Worm (Caenorhabditis elegans) whole organism, midembryonic: ENCODE results near the gene ZK185.5.

Experiments used
- cog-1 ChIP-seq: sonication (generic microtip); optimal IDR thresholded peaks from 2 replicates; lab custom pipeline; 2016; ENCODE audit warnings: missing genetic modification characterization, missing compliant biosample characterization
- flt-1 ChIP-seq: fragments of 200-800 bp; sonication (Bioruptor generic); IDR thresholded peaks from 2 replicates; pipeline ENCODE4 v1.3.6; 2022; ENCODE audit warnings: missing genetic modification characterization, missing compliant biosample characterization
- med-1 ChIP-seq: sonication (generic microtip); optimal IDR thresholded peaks from 2 replicates; lab custom pipeline; 2017; ENCODE audit warnings: missing genetic modification characterization, mild to moderate bottlenecking, missing compliant biosample characterization, antibody characterized with exemption, missing genetic modification reagents; ENCODE audit not compliant: insufficient read depth
- ztf-23 ChIP-seq: fragments of 200-800 bp; sonication (Bioruptor generic); IDR thresholded peaks from 2 replicates; pipeline ENCODE4 v1.3.6; 2022; ENCODE audit warnings: missing genetic modification reagents, missing genetic modification characterization, missing compliant biosample characterization
- ztf-29 ChIP-seq: fragments of 200-800 bp; sonication (Bioruptor generic); IDR thresholded peaks from 2 replicates; pipeline ENCODE4 v1.3.6; 2022; ENCODE audit warnings: missing genetic modification reagents, missing genetic modification characterization, missing compliant biosample characterization

ce11 chrIV:4536247-4536646 is 9.5 kb downstream of the ZK185.5 start, which contains the start of gene ZK185.2:
- TF ChIP-seq flt-1 (GFP tag; lab: Robert Waterston, UW) (no peak), ztf-29 (GFP tag; lab: Robert Waterston, UW) (no peak), cog-1 (tag; lab: Kevin White, UChicago) (no peak), med-1 (GFP tag; lab: Kevin White, UChicago) (no peak), ztf-23 (GFP tag; lab: Robert Waterston, UW) (no peak)
